2 fruit fly cellular contexts compared by ENCODE assay signal in the genomic region with DNA sequence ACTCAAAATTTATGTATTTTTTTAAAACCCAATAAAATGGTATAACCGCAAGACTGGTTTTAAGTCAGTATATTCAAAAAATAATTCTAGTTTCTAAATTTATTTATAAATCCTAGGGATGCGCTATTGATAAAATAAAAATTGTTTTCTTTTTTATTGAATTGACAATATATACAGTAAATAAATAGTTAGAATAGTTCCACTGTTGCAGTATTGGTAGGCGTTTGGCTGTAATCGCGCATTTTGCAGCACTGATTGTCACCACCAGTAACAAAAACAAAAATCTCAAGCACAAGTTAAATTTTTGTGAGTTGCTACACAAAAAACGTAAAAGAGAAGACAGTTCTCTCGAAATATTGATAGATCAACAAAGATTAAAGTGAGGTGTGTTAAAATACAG.
A peak's percentile ranks its signal among the peaks of the same experiment; 100 is the strongest.
TF ChIP-seq lines count a peak whose summit lies in the region.

A gene (plus strand): TSS at position 265 of the 400 bp plus-strand sequence.

TF ChIP-seq in whole organism, embryonic, 481 proteins besides CTCF, POLR2A, EP300 and RAD21 (continued from another document and continues in another):
- TF ChIP-seq salm (tag; optimal IDR thresholded peaks at IDR 0.05; lab: Kevin White, UChicago) (peak; percentile 36), gro (GFP tag; optimal IDR thresholded peaks at IDR 0.05; lab: Kevin White, UChicago) (peak; percentile 91), Dek (tag; optimal IDR thresholded peaks at IDR 0.05; lab: Kevin White, UChicago) (peak; percentile 78), CG9817 (tag; optimal IDR thresholded peaks at IDR 0.05; lab: Kevin White, UChicago) (peak; percentile 78), CG12236 (GFP tag; optimal IDR thresholded peaks at IDR 0.05; lab: Kevin White, UChicago) (no peak), HLH4C (GFP tag; IDR thresholded peaks at IDR 0.05; lab: Robert Waterston, UW; ENCODE audit: partially characterized antibody) (no peak), CG13624 (GFP tag; optimal IDR thresholded peaks at IDR 0.05; lab: Kevin White, UChicago) (peak; percentile 79), kah (GFP tag; optimal IDR thresholded peaks at IDR 0.05; lab: Kevin White, UChicago) (peak; percentile 67), CG4707 (GFP tag; optimal IDR thresholded peaks at IDR 0.05; lab: Kevin White, UChicago) (peak; percentile 91), Atf-2 (GFP tag; optimal IDR thresholded peaks at IDR 0.05; lab: Kevin White, UChicago) (peak; percentile 54), ken (GFP tag; IDR thresholded peaks at IDR 0.05; lab: Robert Waterston, UW) (peak; percentile 89), Eip74EF (GFP tag; optimal IDR thresholded peaks at IDR 0.05; lab: Kevin White, UChicago) (peak in 1 of 2 experiments; percentile 18), CrebB (tag; optimal IDR thresholded peaks at IDR 0.05; lab: Kevin White, UChicago) (peak; percentile 67), otp (GFP tag; IDR thresholded peaks at IDR 0.05; lab: Robert Waterston, UW) (peak; percentile 53; the same call in 1 of the 3 replicates), CG17186 (GFP tag; optimal IDR thresholded peaks at IDR 0.05; lab: Kevin White, UChicago) (peak; percentile 13), ind (GFP tag; optimal IDR thresholded peaks at IDR 0.05; lab: Kevin White, UChicago) (peak; percentile 87), Sry-β (GFP tag; optimal IDR thresholded peaks at IDR 0.05; lab: Kevin White, UChicago) (peak; percentile 52), Doc2 (GFP tag; IDR thresholded peaks at IDR 0.05; lab: Robert Waterston, UW) (no peak), CG9876 (GFP tag; optimal IDR thresholded peaks at IDR 0.05; lab: Kevin White, UChicago) (peak; percentile 15), CG15011 (GFP tag; optimal IDR thresholded peaks at IDR 0.05; lab: Kevin White, UChicago) (peak; percentile 46), CG13123 (GFP tag; optimal IDR thresholded peaks at IDR 0.05; lab: Kevin White, UChicago) (peak; percentile 82), p53 (GFP tag; optimal IDR thresholded peaks at IDR 0.05; lab: Kevin White, UChicago) (no peak), CG7987 (GFP tag; optimal IDR thresholded peaks at IDR 0.05; lab: Kevin White, UChicago) (peak; percentile 79), MTF-1 (GFP tag; optimal IDR thresholded peaks at IDR 0.05; lab: Kevin White, UChicago; ENCODE audit: borderline replicate concordance) (peak; percentile 69), CG18599 (GFP tag; optimal IDR thresholded peaks at IDR 0.05; lab: Kevin White, UChicago) (peak; percentile 86), Sox102F (GFP tag; optimal IDR thresholded peaks at IDR 0.05; lab: Kevin White, UChicago) (peak; percentile 71), hb (GFP tag; IDR thresholded peaks at IDR 0.05; lab: Robert Waterston, UW; ENCODE audit: partially characterized antibody) (no peak), Tbp (GFP tag; optimal IDR thresholded peaks at IDR 0.05; lab: Kevin White, UChicago) (no peak), CG7556 (GFP tag; optimal IDR thresholded peaks at IDR 0.05; lab: Kevin White, UChicago) (peak; percentile 79), gcm2 (GFP tag; optimal IDR thresholded peaks at IDR 0.05; lab: Kevin White, UChicago) (peak; percentile 72), Mrtf (GFP tag; IDR thresholded peaks at IDR 0.05; lab: Robert Waterston, UW) (peak; percentile 54; the same call in 2 of the 3 replicates), GATAe (GFP tag; conservative IDR thresholded peaks at IDR 0.05; lab: Robert Waterston, UW) (peak; percentile 30; the same call in 1 of the 2 replicates), CG6175 (GFP tag; IDR thresholded peaks at IDR 0.05; lab: Robert Waterston, UW) (0 out of 3 replicates have a peak, but pooled peaks have one; percentile 30), gem (tag; optimal IDR thresholded peaks at IDR 0.05; lab: Kevin White, UChicago) (peak; percentile 85), sens-2 (GFP tag; IDR thresholded peaks at IDR 0.05; lab: Robert Waterston, UW) (peak; percentile 61), HLH54F (GFP tag; optimal IDR thresholded peaks at IDR 0.05; lab: Kevin White, UChicago) (peak; percentile 74), al (GFP tag; IDR thresholded peaks at IDR 0.05; lab: Robert Waterston, UW) (peak; percentile 61), CG8765 (GFP tag; IDR thresholded peaks at IDR 0.05; lab: Robert Waterston, UW) (no peak; the same call in 1 of the 2 replicates), toy (GFP tag; IDR thresholded peaks at IDR 0.05; lab: Robert Waterston, UW) (no peak), sob (GFP tag; IDR thresholded peaks at IDR 0.05; lab: Robert Waterston, UW) (peak; percentile 95), row (GFP tag; IDR thresholded peaks at IDR 0.05; lab: Robert Waterston, UW) (peak; percentile 95), klu (GFP tag; IDR thresholded peaks at IDR 0.05; lab: Robert Waterston, UW) (peak; percentile 62), hkb (optimal IDR thresholded peaks at IDR 0.05; lab: Kevin White, UChicago) (no peak), hkb (GFP tag; IDR thresholded peaks at IDR 0.05; lab: Robert Waterston, UW) (peak; percentile 79), Lpt (GFP tag; optimal IDR thresholded peaks at IDR 0.05; lab: Kevin White, UChicago) (no peak), Abd-B (GFP tag; optimal IDR thresholded peaks at IDR 0.05; lab: Kevin White, UChicago) (peak; percentile 30), Ptx1 (GFP tag; IDR thresholded peaks at IDR 0.05; lab: Robert Waterston, UW) (peak; percentile 85), wek (GFP tag; optimal IDR thresholded peaks at IDR 0.05; lab: Kevin White, UChicago) (peak; percentile 22), CG9932 (GFP tag; IDR thresholded peaks at IDR 0.05; lab: Robert Waterston, UW) (peak; percentile 95), D19B (GFP tag; optimal IDR thresholded peaks at IDR 0.05; lab: Kevin White, UChicago) (peak; percentile 54), CG18011 (GFP tag; optimal IDR thresholded peaks at IDR 0.05; lab: Kevin White, UChicago) (peak; percentile 77), yki (optimal IDR thresholded peaks at IDR 0.05; lab: Kevin White, UChicago) (no peak), CG13287 (GFP tag; IDR thresholded peaks at IDR 0.05; lab: Robert Waterston, UW; ENCODE audit: partially characterized antibody) (peak; percentile 50; the same call in 1 of the 2 replicates), corto (GFP tag; optimal IDR thresholded peaks at IDR 0.05; lab: Kevin White, UChicago) (peak; percentile 40), CG6765 (GFP tag; optimal IDR thresholded peaks at IDR 0.05; lab: Kevin White, UChicago) (peak; percentile 84), CG42726 (GFP tag; IDR thresholded peaks at IDR 0.05; lab: Robert Waterston, UW; ENCODE audit: partially characterized antibody) (no peak), CG32532 (GFP tag; IDR thresholded peaks at IDR 0.05; lab: Robert Waterston, UW) (peak; percentile 90), scrt (GFP tag; optimal IDR thresholded peaks at IDR 0.05; lab: Kevin White, UChicago) (peak; percentile 66), cg (GFP tag; optimal IDR thresholded peaks at IDR 0.05; lab: Kevin White, UChicago) (no peak), sug (tag; optimal IDR thresholded peaks at IDR 0.05; lab: Kevin White, UChicago) (peak; percentile 81), Dfd (GFP tag; optimal IDR thresholded peaks at IDR 0.05; lab: Kevin White, UChicago) (no peak)

TF ChIP-seq in whole organism, prepupa, 60 proteins besides CTCF, POLR2A, EP300 and RAD21 (continued from another document):
- peak; percentile 47; the same call in 1 of the 2 replicates for TF ChIP-seq CG11294 (GFP tag; IDR thresholded peaks at IDR 0.05; lab: Robert Waterston, UW)
- peak; percentile 60 for TF ChIP-seq Lpt (GFP tag; optimal IDR thresholded peaks at IDR 0.05; lab: Kevin White, UChicago)
- peak; percentile 72 for TF ChIP-seq CG15336 (GFP tag; IDR thresholded peaks at IDR 0.05; lab: Robert Waterston, UW)
- peak; percentile 62 for TF ChIP-seq Ets96B (tag; optimal IDR thresholded peaks at IDR 0.05; lab: Kevin White, UChicago)
- TF ChIP-seq spab (GFP tag; optimal IDR thresholded peaks at IDR 0.05; lab: Kevin White, UChicago), result peak; percentile 50
- peak in 1 of 2 experiments; percentile 77 for TF ChIP-seq ss (GFP tag; optimal IDR thresholded peaks at IDR 0.05; lab: Kevin White, UChicago)
- peak; percentile 62 for TF ChIP-seq fd85E (GFP tag; optimal IDR thresholded peaks at IDR 0.05; lab: Kevin White, UChicago)
- peak; percentile 85 for TF ChIP-seq Sox14 (GFP tag; optimal IDR thresholded peaks at IDR 0.05; lab: Kevin White, UChicago)
- peak; percentile 43 for TF ChIP-seq Blimp-1 (GFP tag; optimal IDR thresholded peaks at IDR 0.05; lab: Kevin White, UChicago)
- TF ChIP-seq fd59A (GFP tag; optimal IDR thresholded peaks at IDR 0.05; lab: Kevin White, UChicago), result peak; percentile 27
